Fruit fly (Drosophila melanogaster): Measurements from ENCODE around the gene CG32228.

Gene CG32228

DNA sequence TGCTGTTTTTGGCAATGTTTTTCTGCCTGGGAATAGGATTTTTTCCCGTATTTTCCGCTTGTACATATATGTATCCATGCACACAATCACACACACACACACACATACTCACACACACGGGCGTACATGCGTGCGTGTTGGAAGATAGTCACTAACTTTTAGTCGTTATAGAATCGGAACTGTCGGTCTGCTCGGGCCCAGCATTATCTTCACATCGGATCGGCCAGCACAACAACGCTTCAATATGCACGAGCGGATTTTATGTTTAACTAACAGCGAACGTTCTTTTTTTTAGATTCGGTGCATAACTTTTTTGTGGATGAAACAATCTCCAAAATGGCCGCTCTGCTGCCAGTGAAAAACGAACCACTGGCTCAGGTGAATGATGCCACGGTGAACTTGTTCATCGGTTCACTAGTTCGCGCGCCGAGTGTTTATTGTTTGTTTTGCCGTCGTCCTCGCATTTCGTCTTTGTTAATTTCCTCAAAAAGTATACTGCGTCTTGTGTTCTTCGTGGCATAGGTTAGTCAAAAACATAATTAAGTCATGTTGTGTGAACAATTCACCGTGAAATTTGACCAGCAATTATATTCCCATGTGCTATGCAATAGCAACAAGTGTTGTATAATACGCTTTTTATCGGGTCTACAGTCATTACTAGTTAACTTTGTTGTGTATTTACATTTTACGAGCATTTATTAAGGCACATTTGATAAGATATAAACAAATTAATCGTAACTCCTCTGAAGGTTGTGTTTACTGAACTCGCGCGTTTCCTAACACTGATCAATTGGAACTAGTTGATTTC lies 24.2 kb upstream of the CG32228 start, which contains the start of the genes CG6951 and CG17233 (continued):
- no peak for TF ChIP-seq vfl (GFP tag; optimal IDR thresholded peaks at IDR 0.05)
- no peak for TF ChIP-seq Dad (GFP tag; optimal IDR thresholded peaks at IDR 0.05)
- TF ChIP-seq fd64A (GFP tag; optimal IDR thresholded peaks at IDR 0.05), result no peak
- no peak for TF ChIP-seq her (GFP tag; optimal IDR thresholded peaks at IDR 0.05)
- no peak for TF ChIP-seq E2f1 (GFP tag; IDR thresholded peaks at IDR 0.05)
- no peak for TF ChIP-seq CG32772 (GFP tag; IDR thresholded peaks at IDR 0.05)
- TF ChIP-seq Chrac-16 (GFP tag; optimal IDR thresholded peaks at IDR 0.05), result no peak
- TF ChIP-seq CG8089 (GFP tag; optimal IDR thresholded peaks at IDR 0.05), result no peak
- peak; percentile 21 for TF ChIP-seq sens (GFP tag)
- TF ChIP-seq CG7271 (tag; optimal IDR thresholded peaks at IDR 0.05), result no peak
- no peak for TF ChIP-seq CG34376 (GFP tag; optimal IDR thresholded peaks at IDR 0.05)
- TF ChIP-seq tap (tag; optimal IDR thresholded peaks at IDR 0.05), result no peak
- TF ChIP-seq phol (tag; optimal IDR thresholded peaks at IDR 0.05), result peak; percentile 96
- no peak for TF ChIP-seq sqz (GFP tag; optimal IDR thresholded peaks at IDR 0.05)
- peak; percentile 72 for TF ChIP-seq YL-1 (GFP tag; optimal IDR thresholded peaks at IDR 0.05)
- TF ChIP-seq CG6765 (GFP tag; optimal IDR thresholded peaks at IDR 0.05), result no peak
- no peak for TF ChIP-seq bowl (GFP tag; IDR thresholded peaks at IDR 0.05)
- TF ChIP-seq Bdp1 (GFP tag; optimal IDR thresholded peaks at IDR 0.05), result no peak
- TF ChIP-seq cg (GFP tag; optimal IDR thresholded peaks at IDR 0.05), result peak; percentile 96
- no peak for TF ChIP-seq chif (GFP tag; optimal IDR thresholded peaks at IDR 0.05)
- TF ChIP-seq MBD-R2 (GFP tag; IDR thresholded peaks at IDR 0.05), result peak; percentile 13; the same call in 1 of the 2 replicates
- no peak for TF ChIP-seq NfI (GFP tag; optimal IDR thresholded peaks at IDR 0.05)
- peak; percentile 76 for TF ChIP-seq CG8478 (optimal IDR thresholded peaks at IDR 0.05)
- TF ChIP-seq CG31441 (GFP tag; IDR thresholded peaks at IDR 0.05), result no peak
- TF ChIP-seq CG2712 (tag; optimal IDR thresholded peaks at IDR 0.05), result no peak
- TF ChIP-seq CG10209 (GFP tag; optimal IDR thresholded peaks at IDR 0.05), result no peak
- no peak for TF ChIP-seq ttk (GFP tag; IDR thresholded peaks at IDR 0.05)
- no peak for TF ChIP-seq CTCF (GFP tag; optimal IDR thresholded peaks at IDR 0.05)
- TF ChIP-seq ewg (GFP tag; optimal IDR thresholded peaks at IDR 0.05), result no peak
- peak; percentile 18 for TF ChIP-seq dm (GFP tag; optimal IDR thresholded peaks at IDR 0.05)
- TF ChIP-seq CG32767 (GFP tag; IDR thresholded peaks at IDR 0.05), result peak; percentile 70; the same call in 1 of the 2 replicates
- peak in 1 of 2 experiments; percentile 78 for TF ChIP-seq Pdp1 (GFP tag; optimal IDR thresholded peaks at IDR 0.05)
- TF ChIP-seq Atf-2 (GFP tag; optimal IDR thresholded peaks at IDR 0.05), result no peak
- peak; percentile 57; the same call in 2 of the 3 replicates for TF ChIP-seq CG34422 (GFP tag; IDR thresholded peaks at IDR 0.05)
- no peak for TF ChIP-seq Nf-YB (GFP tag; optimal IDR thresholded peaks at IDR 0.05)
- TF ChIP-seq psq (GFP tag; optimal IDR thresholded peaks at IDR 0.05), result no peak
- TF ChIP-seq CG1792 (GFP tag; optimal IDR thresholded peaks at IDR 0.05), result no peak
- TF ChIP-seq CG10321 (GFP tag; IDR thresholded peaks at IDR 0.05), result no peak
- no peak for TF ChIP-seq stc (GFP tag; IDR thresholded peaks at IDR 0.05)
- no peak for TF ChIP-seq TFAM (GFP tag; optimal IDR thresholded peaks at IDR 0.05)
- no peak for TF ChIP-seq ara (GFP tag; IDR thresholded peaks at IDR 0.05)
- TF ChIP-seq CG5953 (GFP tag; IDR thresholded peaks at IDR 0.05), result no peak
- TF ChIP-seq pita (GFP tag; optimal IDR thresholded peaks at IDR 0.05), result no peak
- TF ChIP-seq CG6854 (GFP tag; optimal IDR thresholded peaks at IDR 0.05), result no peak
- no peak for TF ChIP-seq gcm2 (GFP tag; optimal IDR thresholded peaks at IDR 0.05)
- TF ChIP-seq B-H1 (GFP tag; IDR thresholded peaks at IDR 0.05), result no peak
- TF ChIP-seq CG17568 (GFP tag; optimal IDR thresholded peaks at IDR 0.05), result no peak
- no peak for TF ChIP-seq CG2678 (tag; optimal IDR thresholded peaks at IDR 0.05)
- no peak for TF ChIP-seq Dip2 (GFP tag; IDR thresholded peaks at IDR 0.05)
- no peak for TF ChIP-seq CG17361 (GFP tag; IDR thresholded peaks at IDR 0.05)
- no peak for TF ChIP-seq ATbp (GFP tag; optimal IDR thresholded peaks at IDR 0.05)
- TF ChIP-seq C15 (GFP tag; IDR thresholded peaks at IDR 0.05), result no peak
